Fruit fly (Drosophila melanogaster) whole organism, embryonic: Measurements from ENCODE around the gene CG42727.

Experiments
- Atf6 ChIP-seq: fragments of 200-800 bp; sonication (Bioruptor generic); IDR thresholded peaks from 2 replicates; pipeline ENCODE4 v1.3.6; 2022; ENCODE audit warnings: missing biosample characterization, missing genetic modification characterization
- Bdp1 ChIP-seq: fragments of 200-800 bp; sonication (Bioruptor generic); optimal IDR thresholded peaks from 3 replicates; lab custom pipeline; 2016; ENCODE audit warnings: missing biosample characterization, missing genetic modification characterization
- Bteb2 ChIP-seq: fragments of 200-800 bp; sonication (Bioruptor generic); optimal IDR thresholded peaks from 2 replicates; lab custom pipeline; 2016; ENCODE audit warnings: missing biosample characterization, missing genetic modification characterization
- C15 ChIP-seq: fragments of 200-800 bp; sonication (Bioruptor generic); IDR thresholded peaks from 3 replicates; pipeline ENCODE4 v1.3.6; 2022; ENCODE audit warnings: missing biosample characterization, missing genetic modification characterization
- CG10209 ChIP-seq: fragments of 200-800 bp; sonication (Bioruptor generic); optimal IDR thresholded peaks from 3 replicates; lab custom pipeline; 2017; ENCODE audit warnings: missing biosample characterization, mild to moderate bottlenecking, missing genetic modification characterization, missing genetic modification reagents
- CG10366 ChIP-seq: fragments of 200-800 bp; sonication (Bioruptor generic); IDR thresholded peaks from 2 replicates; pipeline ENCODE4 v1.3.6; 2022; ENCODE audit warnings: missing biosample characterization, missing genetic modification characterization
- CG12155 ChIP-seq: fragments of 200-800 bp; sonication (Bioruptor generic); optimal IDR thresholded peaks from 3 replicates; lab custom pipeline; 2016; ENCODE audit warnings: missing biosample characterization, missing genetic modification characterization
- CG17385 ChIP-seq: fragments of 200-800 bp; sonication (Bioruptor generic); optimal IDR thresholded peaks from 3 replicates; lab custom pipeline; 2018; ENCODE audit warnings: missing biosample characterization, mild to moderate bottlenecking, missing genetic modification characterization
- CG33213 ChIP-seq: fragments of 200-800 bp; sonication (Bioruptor generic); optimal IDR thresholded peaks from 3 replicates; lab custom pipeline; 2016; ENCODE audit warnings: missing biosample characterization, missing genetic modification characterization
- CG34422 ChIP-seq: fragments of 200-800 bp; sonication (Bioruptor generic); IDR thresholded peaks from 3 replicates; pipeline ENCODE4 v1.3.6; 2022; ENCODE audit warnings: missing biosample characterization, missing genetic modification characterization
- CG6654 ChIP-seq: fragments of 200-800 bp; sonication (Bioruptor generic); optimal IDR thresholded peaks from 2 replicates; lab custom pipeline; 2017; ENCODE audit warnings: missing biosample characterization, mild to moderate bottlenecking, missing genetic modification characterization
- CG6689 ChIP-seq: fragments of 200-800 bp; sonication (Bioruptor generic); IDR thresholded peaks from 2 replicates; pipeline ENCODE4 v1.3.6; 2022; ENCODE audit warnings: missing biosample characterization, missing genetic modification characterization
- CG8290 ChIP-seq, 3 experiments: fragments of 200-800 bp; sonication (Bioruptor generic); optimal IDR thresholded peaks; 2 replicates each; lab custom pipeline; 2016 to 2019; ENCODE audit warnings: missing biosample characterization in 3 of 3, missing genetic modification characterization in 3 of 3, mild to moderate bottlenecking in 2 of 3, moderate library complexity in 1 of 3
- CG8388 ChIP-seq: fragments of 200-800 bp; sonication (Bioruptor generic); optimal IDR thresholded peaks from 2 replicates; lab custom pipeline; 2019; ENCODE audit warnings: missing biosample characterization, mild to moderate bottlenecking, missing genetic modification characterization, moderate library complexity
- CG8478 ChIP-seq: fragments of >200 bp; optimal IDR thresholded peaks from 2 replicates; lab custom pipeline; 2018
- CG9215 ChIP-seq: fragments of 200-800 bp; sonication (Bioruptor generic); IDR thresholded peaks from 2 replicates; pipeline ENCODE4 v1.3.6; 2022; ENCODE audit warnings: missing biosample characterization, missing genetic modification characterization
- CG9797 ChIP-seq: fragments of 200-800 bp; sonication (Bioruptor generic); optimal IDR thresholded peaks from 3 replicates; lab custom pipeline; 2018; ENCODE audit warnings: missing biosample characterization, mild to moderate bottlenecking, missing genetic modification characterization
- Camta ChIP-seq: fragments of 200-800 bp; sonication (Bioruptor generic); optimal IDR thresholded peaks from 2 replicates; lab custom pipeline; 2016; ENCODE audit warnings: missing biosample characterization, missing genetic modification characterization
- CrebB ChIP-seq: fragments of 200-800 bp; sonication (Bioruptor generic); optimal IDR thresholded peaks from 3 replicates; lab custom pipeline; 2018; ENCODE audit warnings: missing biosample characterization, mild to moderate bottlenecking, missing genetic modification characterization
- D19B ChIP-seq: fragments of 200-800 bp; sonication (Bioruptor generic); optimal IDR thresholded peaks from 2 replicates; lab custom pipeline; 2017; ENCODE audit warnings: missing biosample characterization, mild to moderate bottlenecking, missing genetic modification characterization
- Dll ChIP-seq: fragments of 200-800 bp; sonication (Bioruptor generic); IDR thresholded peaks from 4 replicates; pipeline ENCODE4 v1.3.6; 2022; ENCODE audit warnings: missing biosample characterization, missing genetic modification characterization; ENCODE audit not compliant: partially characterized antibody
- Doc3 ChIP-seq: fragments of 200-800 bp; sonication (Bioruptor generic); IDR thresholded peaks from 3 replicates; pipeline ENCODE4 v1.3.6; 2022; ENCODE audit warnings: missing biosample characterization, missing genetic modification characterization; ENCODE audit not compliant: partially characterized antibody
- E2f2 ChIP-seq: fragments of 200-800 bp; sonication (Bioruptor generic); IDR thresholded peaks from 2 replicates; pipeline ENCODE4 v1.3.6; 2022; ENCODE audit warnings: missing biosample characterization, missing genetic modification characterization
- Fer1 ChIP-seq: fragments of 200-800 bp; sonication (Bioruptor generic); optimal IDR thresholded peaks from 2 replicates; lab custom pipeline; 2017; ENCODE audit warnings: missing biosample characterization, mild to moderate bottlenecking, missing genetic modification characterization
- Fer2 ChIP-seq: fragments of 200-800 bp; sonication (Bioruptor generic); optimal IDR thresholded peaks from 2 replicates; lab custom pipeline; 2018; ENCODE audit warnings: missing biosample characterization, mild to moderate bottlenecking, missing genetic modification characterization, moderate library complexity
- Hmx ChIP-seq: fragments of 200-800 bp; sonication (Bioruptor generic); optimal IDR thresholded peaks from 2 replicates; lab custom pipeline; 2016; ENCODE audit warnings: missing biosample characterization, missing genetic modification characterization
- Lpt ChIP-seq: fragments of >200 bp; optimal IDR thresholded peaks from 2 replicates; lab custom pipeline; 2018; ENCODE audit warnings: missing biosample characterization, missing genetic modification characterization
- Med ChIP-seq: fragments of 200-800 bp; sonication (Bioruptor generic); peaks from one replicate; lab custom pipeline; 2016; ENCODE audit warnings: missing biosample characterization, missing genetic modification characterization, mild to moderate bottlenecking, inconsistent platforms, moderate library complexity
- Oaz ChIP-seq: fragments of 200-800 bp; sonication (Bioruptor generic); IDR thresholded peaks from 2 replicates; pipeline ENCODE4 v1.3.6; 2022; ENCODE audit warnings: missing biosample characterization, missing genetic modification characterization
- Oli ChIP-seq: fragments of 200-800 bp; sonication (Bioruptor generic); optimal IDR thresholded peaks from 2 replicates; lab custom pipeline; 2018; ENCODE audit warnings: missing biosample characterization, mild to moderate bottlenecking, missing genetic modification characterization, moderate library complexity
- PHDP ChIP-seq: fragments of 200-800 bp; sonication (Bioruptor generic); optimal IDR thresholded peaks from 3 replicates; lab custom pipeline; 2018; ENCODE audit warnings: missing biosample characterization, mild to moderate bottlenecking, missing genetic modification characterization, moderate library complexity
- Scr ChIP-seq: fragments of 200-800 bp; sonication (Bioruptor generic); IDR thresholded peaks from 2 replicates; pipeline ENCODE4 v1.3.6; 2022; ENCODE audit warnings: missing biosample characterization, missing genetic modification characterization; ENCODE audit not compliant: partially characterized antibody
- Sry-β ChIP-seq: fragments of 200-800 bp; sonication (Bioruptor generic); optimal IDR thresholded peaks from 2 replicates; lab custom pipeline; 2018; ENCODE audit warnings: missing biosample characterization, mild to moderate bottlenecking, missing genetic modification characterization, moderate library complexity
- ab ChIP-seq: fragments of 200-800 bp; sonication (Bioruptor generic); optimal IDR thresholded peaks from 2 replicates; lab custom pipeline; 2016; ENCODE audit warnings: missing biosample characterization, missing genetic modification characterization
- al ChIP-seq: fragments of 200-800 bp; sonication (Bioruptor generic); IDR thresholded peaks from 2 replicates; pipeline ENCODE4 v1.3.6; 2022; ENCODE audit warnings: missing biosample characterization, missing genetic modification characterization
- ase ChIP-seq: fragments of 200-800 bp; sonication (Bioruptor generic); IDR thresholded peaks from 3 replicates; pipeline ENCODE4 v1.3.6; 2022; ENCODE audit warnings: missing biosample characterization, missing genetic modification characterization
- cad ChIP-seq: fragments of >200 bp; optimal IDR thresholded peaks from 2 replicates; lab custom pipeline; 2017; ENCODE audit warnings: missing biosample characterization, missing genetic modification characterization
- caup ChIP-seq: fragments of 200-800 bp; sonication (Bioruptor generic); optimal IDR thresholded peaks from 3 replicates; lab custom pipeline; 2017; ENCODE audit warnings: missing biosample characterization, mild to moderate bottlenecking, missing genetic modification characterization, moderate library complexity; ENCODE audit not compliant: severe bottlenecking
- dmrt11E ChIP-seq: fragments of 200-800 bp; sonication (Bioruptor generic); optimal IDR thresholded peaks from 3 replicates; lab custom pipeline; 2018; ENCODE audit warnings: missing biosample characterization, mild to moderate bottlenecking, missing genetic modification characterization, moderate library complexity
- gem ChIP-seq: fragments of 200-800 bp; sonication (Bioruptor generic); optimal IDR thresholded peaks from 2 replicates; lab custom pipeline; 2019; ENCODE audit warnings: missing biosample characterization, mild to moderate bottlenecking, missing genetic modification characterization, moderate library complexity
- jing ChIP-seq: fragments of 200-800 bp; sonication (Bioruptor generic); optimal IDR thresholded peaks from 2 replicates; lab custom pipeline; 2018; ENCODE audit warnings: missing biosample characterization, mild to moderate bottlenecking, missing genetic modification characterization
- lola ChIP-seq, 3 experiments: fragments of >200 bp in 2 of 3; fragments of 200-800 bp in 1 of 3; sonication (Bioruptor generic) in 1 of 3; optimal IDR thresholded peaks; 2 replicates each; lab custom pipeline; 2017 to 2019; ENCODE audit warnings: missing biosample characterization in 3 of 3, missing genetic modification characterization in 3 of 3, mild to moderate bottlenecking in 1 of 3, moderate library complexity in 1 of 3
- nerfin-1 ChIP-seq: fragments of 200-800 bp; sonication (Bioruptor generic); optimal IDR thresholded peaks from 3 replicates; lab custom pipeline; 2019; ENCODE audit warnings: missing biosample characterization, mild to moderate bottlenecking, missing genetic modification characterization, moderate library complexity
- otp ChIP-seq: fragments of 200-800 bp; sonication (Bioruptor generic); IDR thresholded peaks from 3 replicates; pipeline ENCODE4, ENCODE4 v1.3.6; 2022; ENCODE audit warnings: missing biosample characterization, missing genetic modification characterization
- pfk ChIP-seq: fragments of 200-800 bp; sonication (Bioruptor generic); optimal IDR thresholded peaks from 2 replicates; lab custom pipeline; 2018; ENCODE audit warnings: missing biosample characterization, mild to moderate bottlenecking, missing genetic modification characterization, moderate library complexity
- pita ChIP-seq: fragments of 200-800 bp; sonication (Bioruptor generic); optimal IDR thresholded peaks from 2 replicates; lab custom pipeline; 2017; ENCODE audit warnings: missing biosample characterization, mild to moderate bottlenecking, missing genetic modification characterization
- sens-2 ChIP-seq: fragments of 200-800 bp; sonication (Bioruptor generic); IDR thresholded peaks from 2 replicates; pipeline ENCODE4 v1.3.6; 2022; ENCODE audit warnings: missing biosample characterization, missing genetic modification characterization
- sob ChIP-seq: fragments of 200-800 bp; sonication (Bioruptor generic); IDR thresholded peaks from 2 replicates; pipeline ENCODE4 v1.3.6; 2022; ENCODE audit warnings: missing biosample characterization, missing genetic modification characterization
- stwl ChIP-seq: fragments of 200-800 bp; sonication (Bioruptor generic); optimal IDR thresholded peaks from 3 replicates; lab custom pipeline; 2018; ENCODE audit warnings: missing biosample characterization, mild to moderate bottlenecking, missing genetic modification characterization, moderate library complexity
- yki ChIP-seq: fragments of >200 bp; optimal IDR thresholded peaks from 3 replicates; lab custom pipeline; 2018
- zf30C ChIP-seq: fragments of 200-800 bp; sonication (Bioruptor generic); optimal IDR thresholded peaks from 3 replicates; lab custom pipeline; 2018; ENCODE audit warnings: missing biosample characterization, mild to moderate bottlenecking, missing genetic modification characterization

CG42727 gene

DNA sequence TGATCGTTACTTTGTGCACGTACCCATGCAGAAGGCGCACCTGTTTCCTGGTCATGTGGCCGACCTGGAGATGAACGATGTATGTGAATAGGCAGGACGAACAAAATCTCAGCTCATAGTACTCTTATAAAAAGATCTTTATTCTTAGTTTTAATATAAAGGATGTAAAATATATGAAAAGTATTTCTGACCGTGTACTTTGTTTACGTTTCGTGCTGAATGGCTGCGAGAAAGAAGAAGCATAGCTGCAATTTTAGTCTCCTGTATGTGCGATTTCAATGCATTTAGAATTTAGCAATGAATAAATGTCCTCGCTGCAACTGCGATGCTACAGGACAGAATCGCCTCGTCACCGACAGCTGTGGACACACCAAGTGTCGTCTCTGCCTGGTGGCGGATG is at the start of gene CG42727, which contains the start of gene CG42726 (continued):
- TF ChIP-seq Oli (peak; percentile 26), D19B (GFP tag; lab: Kevin White, UChicago) (no peak), CG6689 (GFP tag; lab: Robert Waterston, UW) (peak; percentile 38; the same call in 1 of the 2 replicates), pita (GFP tag; lab: Kevin White, UChicago) (no peak), Dll (GFP tag; lab: Robert Waterston, UW) (no peak), Doc3 (no peak), CG8478 (lab: Kevin White, UChicago) (no peak), Fer1 (GFP tag; lab: Kevin White, UChicago) (peak; percentile 50), caup (GFP tag; lab: Kevin White, UChicago) (peak; percentile 30), CG10209 (no peak), lola (GFP tag; optimal IDR thresholded peaks at IDR 0.05; lab: Kevin White, UChicago) (peak in 1 of 3 experiments; percentile 17), Oaz (peak; percentile 11; the same call in 1 of the 2 replicates), Hmx (GFP tag; lab: Kevin White, UChicago) (no peak), cad (GFP tag; lab: Kevin White, UChicago) (no peak), CG12155 (GFP tag; lab: Kevin White, UChicago) (peak; percentile 20), CG10366 (GFP tag; lab: Robert Waterston, UW) (peak; percentile 40; the same call in 1 of the 2 replicates), Lpt (GFP tag; lab: Kevin White, UChicago) (no peak), Med (peak; percentile 89), Fer2 (tag; lab: Kevin White, UChicago) (no peak), CrebB (tag; lab: Kevin White, UChicago) (no peak), Sry-β (no peak), CG9797 (no peak), CG33213 (GFP tag; lab: Kevin White, UChicago) (no peak), Bteb2 (GFP tag; lab: Kevin White, UChicago) (peak; percentile 27), Bdp1 (GFP tag; lab: Kevin White, UChicago) (peak; percentile 15), ase (GFP tag; lab: Robert Waterston, UW) (no peak), CG8388 (GFP tag; lab: Kevin White, UChicago) (peak; percentile 2), yki (lab: Kevin White, UChicago) (no peak), zf30C (GFP tag; lab: Kevin White, UChicago) (peak; percentile 96), CG9215 (GFP tag; lab: Robert Waterston, UW) (no peak), CG34422 (GFP tag; lab: Robert Waterston, UW) (0 out of 3 replicates have a peak, but pooled peaks have one; percentile 39), E2f2 (GFP tag; lab: Robert Waterston, UW) (peak; percentile 16; the same call in 1 of the 2 replicates), pfk (GFP tag; lab: Kevin White, UChicago) (no peak), PHDP (peak; percentile 48), Atf6 (GFP tag; lab: Robert Waterston, UW) (no peak), CG6654 (GFP tag; lab: Kevin White, UChicago) (no peak), sob (GFP tag; lab: Robert Waterston, UW) (0 out of 2 replicates have a peak, but pooled peaks have one; percentile 42), otp (GFP tag; lab: Robert Waterston, UW) (no peak), dmrt11E (tag; lab: Kevin White, UChicago) (peak; percentile 9), ab (GFP tag; lab: Kevin White, UChicago) (no peak), CG17385 (GFP tag; lab: Kevin White, UChicago) (peak; percentile 96), gem (peak; percentile 54), sens-2 (GFP tag; lab: Robert Waterston, UW) (peak; percentile 35; the same call in 1 of the 2 replicates), C15 (GFP tag; lab: Robert Waterston, UW) (no peak), Scr (GFP tag; lab: Robert Waterston, UW) (no peak), CG8290 (GFP tag; optimal IDR thresholded peaks at IDR 0.05; lab: Kevin White, UChicago) (no peak), CG8290 (tag; optimal IDR thresholded peaks at IDR 0.05; lab: Kevin White, UChicago) (no peak), stwl (tag; lab: Kevin White, UChicago) (peak; percentile 23), Camta (no peak), al (GFP tag; lab: Robert Waterston, UW) (no peak), nerfin-1 (tag; lab: Kevin White, UChicago) (peak; percentile 54), jing (GFP tag; lab: Kevin White, UChicago) (no peak)
